Fruit fly (Drosophila melanogaster): ENCODE data around the gene ValRS-m.
A peak's percentile ranks its signal among the peaks of the same experiment; 100 is the strongest.

Gene ValRS-m

DNA sequence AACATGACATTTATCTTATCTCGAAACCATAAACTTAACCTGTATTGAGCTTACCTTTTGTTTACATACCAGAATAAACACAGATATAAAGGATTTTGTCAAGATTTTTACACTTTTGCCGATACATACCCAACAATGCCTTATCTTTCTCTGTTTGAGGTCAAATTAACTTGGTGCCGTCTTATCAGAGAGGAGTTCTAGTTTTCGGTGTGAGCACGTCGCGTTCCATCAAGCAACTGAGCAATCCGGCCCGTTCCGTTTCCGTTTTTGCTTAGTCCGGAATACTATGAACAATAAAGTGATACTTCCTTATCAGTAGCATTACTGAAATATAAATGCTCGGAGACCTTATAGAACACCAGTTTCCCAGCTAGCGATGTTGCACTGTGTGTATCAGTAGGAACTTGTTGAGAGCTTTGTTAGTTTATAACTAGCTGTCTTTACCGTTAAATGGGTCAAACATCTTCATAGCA is 21.3 kb upstream of the ValRS-m start, which contains the start of gene Galk (continued):
- TF ChIP-seq NC2α (GFP tag; optimal IDR thresholded peaks at IDR 0.05), result no peak
- no peak for TF ChIP-seq Vsx1 (GFP tag; optimal IDR thresholded peaks at IDR 0.05)
- no peak for TF ChIP-seq bbx (GFP tag; IDR thresholded peaks at IDR 0.05; ENCODE audit: partially characterized antibody)
- no peak for TF ChIP-seq CG2129 (GFP tag; IDR thresholded peaks at IDR 0.05; ENCODE audit: partially characterized antibody)
- no peak for TF ChIP-seq jing (GFP tag; optimal IDR thresholded peaks at IDR 0.05)
- peak; percentile 70 for TF ChIP-seq cwo (GFP tag; optimal IDR thresholded peaks at IDR 0.05)
- TF ChIP-seq Hmr (GFP tag; optimal IDR thresholded peaks at IDR 0.05), result peak; percentile 46
- no peak for TF ChIP-seq Nf-YB (GFP tag; optimal IDR thresholded peaks at IDR 0.05)
- TF ChIP-seq CG9609 (GFP tag; optimal IDR thresholded peaks at IDR 0.05), result peak; percentile 62
- TF ChIP-seq Atf-2 (GFP tag; optimal IDR thresholded peaks at IDR 0.05), result no peak
- TF ChIP-seq fd102C (GFP tag; optimal IDR thresholded peaks at IDR 0.05), result no peak
- peak; percentile 5 for TF ChIP-seq CG2712 (tag; optimal IDR thresholded peaks at IDR 0.05)
- TF ChIP-seq D19A (tag; optimal IDR thresholded peaks at IDR 0.05), result no peak
- peak; percentile 63; the same call in 1 of the 2 replicates for TF ChIP-seq CG3847 (GFP tag; IDR thresholded peaks at IDR 0.05)
- 0 out of 2 replicates have a peak, but pooled peaks have one; percentile 60 for TF ChIP-seq chm (GFP tag; IDR thresholded peaks at IDR 0.05)
- TF ChIP-seq CG4707 (GFP tag; optimal IDR thresholded peaks at IDR 0.05), result peak; percentile 53
- TF ChIP-seq CG31224 (GFP tag; IDR thresholded peaks at IDR 0.05), result peak; percentile 52
- no peak for TF ChIP-seq eve (GFP tag; optimal IDR thresholded peaks at IDR 0.05)
- peak; percentile 71 for TF ChIP-seq CG17912 (GFP tag; optimal IDR thresholded peaks at IDR 0.05)
- TF ChIP-seq CG1529 (GFP tag; optimal IDR thresholded peaks at IDR 0.05), result peak; percentile 26
- peak; percentile 11 for TF ChIP-seq Ets97D (GFP tag; optimal IDR thresholded peaks at IDR 0.05)
- TF ChIP-seq klu (GFP tag; IDR thresholded peaks at IDR 0.05), result no peak
- peak; percentile 36 for TF ChIP-seq CG6254 (GFP tag; optimal IDR thresholded peaks at IDR 0.05)
- no peak for TF ChIP-seq D (optimal IDR thresholded peaks at IDR 0.05)
- peak; percentile 1 for TF ChIP-seq D (GFP tag; optimal IDR thresholded peaks at IDR 0.05)
- TF ChIP-seq Pdp1 (GFP tag; optimal IDR thresholded peaks at IDR 0.05), result peak; percentile 42
- TF ChIP-seq Abd-B (GFP tag; optimal IDR thresholded peaks at IDR 0.05), result no peak
- TF ChIP-seq Rx (GFP tag; IDR thresholded peaks at IDR 0.05), result peak; percentile 14; the same call in 1 of the 2 replicates
- TF ChIP-seq CG8944 (GFP tag; optimal IDR thresholded peaks at IDR 0.05), result peak; percentile 27
- TF ChIP-seq vvl (GFP tag; IDR thresholded peaks at IDR 0.05), result peak; percentile 66
- TF ChIP-seq CG13894 (tag; optimal IDR thresholded peaks at IDR 0.05), result peak; percentile 56
- TF ChIP-seq ro (GFP tag; IDR thresholded peaks at IDR 0.05), result no peak
- TF ChIP-seq MBD-R2 (GFP tag; IDR thresholded peaks at IDR 0.05), result no peak; the same call in 1 of the 2 replicates
- no peak for TF ChIP-seq CG34422 (GFP tag; IDR thresholded peaks at IDR 0.05)
- no peak for TF ChIP-seq nerfin-2 (GFP tag; IDR thresholded peaks at IDR 0.05; ENCODE audit: partially characterized antibody)
- TF ChIP-seq Adf1 (GFP tag; IDR thresholded peaks at IDR 0.05), result peak; percentile 52
- peak; percentile 58 for TF ChIP-seq B-H1 (GFP tag; IDR thresholded peaks at IDR 0.05)
- peak; percentile 43 for TF ChIP-seq Dek (tag; optimal IDR thresholded peaks at IDR 0.05)
- TF ChIP-seq CrebB (tag; optimal IDR thresholded peaks at IDR 0.05), result peak; percentile 70
- peak; percentile 63 for TF ChIP-seq H2.0 (GFP tag; IDR thresholded peaks at IDR 0.05)
- peak; percentile 24 for TF ChIP-seq CG7786 (GFP tag; optimal IDR thresholded peaks at IDR 0.05)
- TF ChIP-seq scrt (GFP tag; optimal IDR thresholded peaks at IDR 0.05), result peak; percentile 42
- TF ChIP-seq H15 (GFP tag; IDR thresholded peaks at IDR 0.05), result no peak
- TF ChIP-seq mirr (GFP tag; optimal IDR thresholded peaks at IDR 0.05), result peak; percentile 93
- peak; percentile 65 for TF ChIP-seq caup (GFP tag; optimal IDR thresholded peaks at IDR 0.05; ENCODE audit: severe bottlenecking)
- TF ChIP-seq Elba2 (GFP tag; optimal IDR thresholded peaks at IDR 0.05), result no peak
- peak; percentile 56 for TF ChIP-seq NfI (GFP tag; optimal IDR thresholded peaks at IDR 0.05)
- peak; percentile 72 for TF ChIP-seq Fer1 (GFP tag; optimal IDR thresholded peaks at IDR 0.05)
- peak; percentile 82 for TF ChIP-seq CG14441 (GFP tag; IDR thresholded peaks at IDR 0.05)
- TF ChIP-seq schlank (tag; optimal IDR thresholded peaks at IDR 0.05), result peak; percentile 25

Data from whole organism, embryonic.